Worm (Caenorhabditis elegans): ENCODE results near the gene F33G12.3.

DNA sequence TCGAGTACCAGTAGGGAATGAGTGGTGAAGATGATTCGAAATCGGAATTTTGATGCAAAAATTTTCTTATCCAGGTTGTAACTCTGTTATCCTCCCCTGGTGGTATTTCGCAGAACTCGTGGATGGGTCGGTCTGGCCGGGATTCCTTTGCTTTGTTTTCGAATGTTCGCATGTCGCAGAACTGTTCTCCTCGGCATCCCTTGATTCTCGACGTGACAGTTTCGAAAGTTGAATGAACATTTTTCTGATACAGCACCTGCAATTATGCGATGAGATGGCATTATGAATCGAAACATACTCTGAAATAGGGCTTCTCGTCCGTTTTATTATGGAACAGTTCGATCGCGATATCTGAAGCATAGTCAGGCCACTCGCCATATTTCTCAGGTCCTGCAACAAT is 22.4 kb upstream of the F33G12.3 start:
- TF ChIP-seq ama-1 (optimal IDR thresholded peaks at IDR 0.05) (no peak), sea-1 (GFP tag; conservative IDR thresholded peaks at IDR 0.05) (no peak), hnd-1 (tag; optimal IDR thresholded peaks at IDR 0.05) (no peak), tbx-37 (GFP tag; conservative IDR thresholded peaks at IDR 0.05) (no peak), F13C5.2 (tag; optimal IDR thresholded peaks at IDR 0.05) (no peak)
